Worm (Caenorhabditis elegans): ENCODE measurements around the gene Y50D7A.1.

The Y50D7A.1 gene

DNA sequence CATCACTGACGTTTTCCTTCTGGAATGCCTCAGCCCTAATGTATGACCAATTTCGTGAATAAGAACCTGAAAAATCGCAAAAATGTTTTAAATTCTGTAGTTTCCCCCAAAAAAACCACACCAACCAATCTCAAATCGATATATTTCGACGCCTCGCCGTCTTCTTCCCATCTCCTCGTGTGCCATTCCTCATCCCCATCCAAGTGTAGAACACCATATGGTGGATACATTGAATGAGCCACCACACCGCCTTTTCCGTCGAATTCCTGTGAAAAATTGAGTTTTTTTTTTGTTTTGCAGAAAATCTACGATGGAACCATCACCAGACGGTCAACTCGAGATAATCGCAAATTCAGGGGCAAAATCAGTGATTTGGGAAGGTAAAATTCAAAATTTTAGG is at the start of gene Y50D7A.1:
Gene Y50D7A.1, plus strand, starts transcription at position 301 of the 400 bp plus-strand sequence.
- TF ChIP-seq unc-39 (tag; optimal IDR thresholded peaks at IDR 0.05) (no peak), lin-11 (tag; optimal IDR thresholded peaks at IDR 0.05) (no peak), egl-27 (tag; optimal IDR thresholded peaks at IDR 0.05) (no peak), ama-1 (optimal IDR thresholded peaks at IDR 0.05) (no peak), nhr-23 (tag; optimal IDR thresholded peaks at IDR 0.05) (no peak), nhr-21 (tag; optimal IDR thresholded peaks at IDR 0.05) (no peak), elt-3 (tag; optimal IDR thresholded peaks at IDR 0.05) (no peak), nhr-77 (tag; optimal IDR thresholded peaks at IDR 0.05) (no peak), ztf-11 (tag; optimal IDR thresholded peaks at IDR 0.05) (no peak), unc-55 (GFP tag; optimal IDR thresholded peaks at IDR 0.05) (no peak), mab-5 (tag; optimal IDR thresholded peaks at IDR 0.05) (no peak), fos-1 (tag; optimal IDR thresholded peaks at IDR 0.05) (no peak), ceh-82 (tag; optimal IDR thresholded peaks at IDR 0.05) (no peak), peb-1 (tag; optimal IDR thresholded peaks at IDR 0.05) (no peak)

DNA sequence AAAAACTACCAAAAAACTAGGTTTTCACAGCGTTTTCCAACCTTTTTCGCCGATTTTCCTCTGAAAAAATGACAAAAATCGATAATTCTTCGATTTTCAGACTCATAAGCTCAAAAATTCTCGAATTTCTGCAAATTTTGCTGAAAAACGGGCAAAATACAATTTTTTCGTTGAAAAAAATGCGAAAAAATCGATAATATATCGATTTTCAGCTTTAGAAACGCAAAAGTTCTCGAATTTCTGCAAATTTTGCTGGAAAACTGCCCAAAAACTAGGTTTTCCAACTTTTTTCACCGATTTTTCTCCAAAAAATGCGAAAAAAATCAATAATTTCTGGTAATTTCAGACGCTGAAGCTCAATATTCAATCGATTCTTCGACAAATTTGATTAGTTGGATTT is 41.0 kb upstream of the Y50D7A.1 start:
- TF ChIP-seq lin-13 (GFP tag; optimal IDR thresholded peaks at IDR 0.05), result no peak
- TF ChIP-seq sma-9 (GFP tag; optimal IDR thresholded peaks at IDR 0.05), result no peak
- TF ChIP-seq sma-9 (tag; optimal IDR thresholded peaks at IDR 0.05), result no peak
- TF ChIP-seq nhr-10 (tag; optimal IDR thresholded peaks at IDR 0.05), result no peak
- TF ChIP-seq F13H6.1 (tag; optimal IDR thresholded peaks at IDR 0.05), result no peak
- no peak for TF ChIP-seq nhr-23 (tag; optimal IDR thresholded peaks at IDR 0.05)
- TF ChIP-seq C34F6.9 (tag; optimal IDR thresholded peaks at IDR 0.05), result no peak
- TF ChIP-seq fos-1 (tag; optimal IDR thresholded peaks at IDR 0.05), result no peak
- TF ChIP-seq ZK546.5 (tag; optimal IDR thresholded peaks at IDR 0.05), result no peak
- TF ChIP-seq elt-3 (tag; optimal IDR thresholded peaks at IDR 0.05), result no peak
- no peak for TF ChIP-seq unc-62 (GFP tag; optimal IDR thresholded peaks at IDR 0.05)
- no peak for TF ChIP-seq alr-1 (tag; optimal IDR thresholded peaks at IDR 0.05)
- no peak for TF ChIP-seq ceh-16 (tag; optimal IDR thresholded peaks at IDR 0.05)
- no peak for TF ChIP-seq nhr-25 (tag; optimal IDR thresholded peaks at IDR 0.05)
- TF ChIP-seq Y55F3AM.14 (GFP tag; optimal IDR thresholded peaks at IDR 0.05), result no peak

ce11 chrIII:254235-254634 is 38.2 kb upstream of the Y50D7A.1 start, which contains the start of gene Y50D7A.3:
TSS of gene Y50D7A.3 (plus strand) at chrIII:254535.
- TF ChIP-seq nhr-12 (tag; optimal IDR thresholded peaks at IDR 0.05), result no peak
- TF ChIP-seq mab-5 (tag; optimal IDR thresholded peaks at IDR 0.05), result no peak
- no peak for TF ChIP-seq nhr-129 (tag; optimal IDR thresholded peaks at IDR 0.05)
- no peak for TF ChIP-seq F13H6.1 (tag; optimal IDR thresholded peaks at IDR 0.05)

- no peak for TF ChIP-seq sma-9 (GFP tag; optimal IDR thresholded peaks at IDR 0.05)
- no peak for TF ChIP-seq sma-9 (tag; optimal IDR thresholded peaks at IDR 0.05)
- TF ChIP-seq fos-1 (tag; optimal IDR thresholded peaks at IDR 0.05), result no peak
- TF ChIP-seq nhr-23 (tag; optimal IDR thresholded peaks at IDR 0.05), result no peak
- no peak for TF ChIP-seq elt-3 (tag; optimal IDR thresholded peaks at IDR 0.05)
- TF ChIP-seq nhr-6 (tag; optimal IDR thresholded peaks at IDR 0.05), result no peak
- TF ChIP-seq nhr-129 (tag; optimal IDR thresholded peaks at IDR 0.05), result no peak
- TF ChIP-seq alr-1 (tag; optimal IDR thresholded peaks at IDR 0.05), result no peak
- no peak for TF ChIP-seq lin-11 (tag; optimal IDR thresholded peaks at IDR 0.05)
- no peak for TF ChIP-seq R02D3.7 (tag; optimal IDR thresholded peaks at IDR 0.05)
- no peak for TF ChIP-seq zag-1 (tag; optimal IDR thresholded peaks at IDR 0.05)
- no peak for TF ChIP-seq aly-2 (tag; optimal IDR thresholded peaks at IDR 0.05)
- TF ChIP-seq unc-39 (tag; optimal IDR thresholded peaks at IDR 0.05), result no peak
- no peak for TF ChIP-seq ztf-11 (tag; optimal IDR thresholded peaks at IDR 0.05)
- TF ChIP-seq nhr-25 (tag; optimal IDR thresholded peaks at IDR 0.05), result no peak
- TF ChIP-seq dmd-4 (tag; optimal IDR thresholded peaks at IDR 0.05), result no peak
- TF ChIP-seq ZK546.5 (tag; optimal IDR thresholded peaks at IDR 0.05), result no peak
Measured at ce11 chrIII:264790-265189, 27.6 kb upstream of the Y50D7A.1 start, which contains the start of gene xpd-1. TSS of gene xpd-1 (plus strand) at chrIII:265090.

DNA sequence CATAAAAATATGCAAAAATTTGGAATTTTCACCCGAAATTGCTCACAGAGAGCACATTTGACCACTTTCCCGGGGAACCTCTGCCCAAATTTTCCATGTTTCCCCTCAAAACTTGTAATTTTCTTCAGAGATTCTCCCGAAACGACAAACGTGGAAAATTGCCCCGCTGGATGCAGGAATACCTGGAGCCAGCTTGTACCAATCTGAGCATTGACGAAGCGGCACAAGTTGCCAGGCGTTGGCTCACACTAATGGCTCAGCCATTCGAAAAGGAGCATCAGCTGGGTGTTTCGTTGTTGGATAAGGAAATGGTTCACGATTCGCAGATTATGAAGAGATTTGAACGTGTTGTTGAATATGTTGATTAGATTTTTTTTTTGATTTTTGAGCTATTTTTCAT is 9.9 kb upstream of the Y50D7A.1 start:
- no peak for TF ChIP-seq nhr-11 (tag; optimal IDR thresholded peaks at IDR 0.05)

ce11 chrIII:283817-284216 is 8.6 kb upstream of the Y50D7A.1 start, which contains the start of gene taco-1:
TSS of gene taco-1 (plus strand) at chrIII:284117.
- TF ChIP-seq ztf-4 (tag; optimal IDR thresholded peaks at IDR 0.05) (no peak), mbf-1 (tag; optimal IDR thresholded peaks at IDR 0.05) (no peak), lin-11 (tag; optimal IDR thresholded peaks at IDR 0.05) (no peak), crh-2 (tag; optimal IDR thresholded peaks at IDR 0.05) (no peak), ceh-82 (tag; optimal IDR thresholded peaks at IDR 0.05) (no peak), sma-9 (GFP tag; optimal IDR thresholded peaks at IDR 0.05) (no peak), sma-9 (tag; optimal IDR thresholded peaks at IDR 0.05) (no peak), mdl-1 (tag; optimal IDR thresholded peaks at IDR 0.05) (no peak), nhr-25 (tag; optimal IDR thresholded peaks at IDR 0.05) (no peak), mab-5 (tag; optimal IDR thresholded peaks at IDR 0.05) (no peak), ZK546.5 (tag; optimal IDR thresholded peaks at IDR 0.05) (no peak), zag-1 (tag; optimal IDR thresholded peaks at IDR 0.05) (no peak), elt-3 (tag; optimal IDR thresholded peaks at IDR 0.05) (no peak)

All from whole organism, L2 larva.